Worm (Caenorhabditis elegans) whole organism, L4 larva: ENCODE results near the gene F13H8.2.

Experiments
- F37D6.2 ChIP-seq: sonication (generic microtip); optimal IDR thresholded peaks from 2 replicates; lab custom pipeline; 2016; ENCODE audit warnings: mild to moderate bottlenecking, missing genetic modification characterization, missing compliant biosample characterization
- R02D3.7 ChIP-seq: fragments of 150-350 bp; sonication (generic microtip); optimal IDR thresholded peaks from 3 replicates; lab custom pipeline; 2014; ENCODE audit warnings: missing biosample characterization, missing genetic modification characterization
- T20F7.1 ChIP-seq: fragments of 200-800 bp; sonication (Bioruptor generic); optimal IDR thresholded peaks from 2 replicates; lab custom pipeline; 2018; ENCODE audit warnings: mild to moderate bottlenecking, missing genetic modification characterization, missing compliant biosample characterization
- T26A8.4 ChIP-seq: fragments of 200-800 bp; sonication (Bioruptor generic); IDR thresholded peaks from 2 replicates; pipeline ENCODE4 v1.3.6; 2022; ENCODE audit warnings: missing genetic modification characterization, missing compliant biosample characterization
- Y105C5A.15 ChIP-seq: fragments of 200-800 bp; sonication (Bioruptor generic); IDR thresholded peaks from 2 replicates; pipeline ENCODE4 v1.3.6; 2022; ENCODE audit warnings: missing genetic modification characterization, missing compliant biosample characterization
- Y48G9A.11 ChIP-seq: fragments of 200-800 bp; sonication (Bioruptor generic); IDR thresholded peaks from 2 replicates; pipeline ENCODE4 v1.3.6; 2022; ENCODE audit warnings: missing genetic modification reagents, missing genetic modification characterization, missing compliant biosample characterization
- Y75B8A.6 ChIP-seq: fragments of 200-800 bp; sonication (Bioruptor generic); IDR thresholded peaks from 2 replicates; pipeline ENCODE4 v1.3.6; 2022; ENCODE audit warnings: missing genetic modification reagents, missing genetic modification characterization, missing compliant biosample characterization
- aha-1 ChIP-seq: fragments of 150-350 bp; peaks from one replicate; lab custom pipeline; 2014; ENCODE audit warnings: missing biosample characterization, missing genetic modification characterization
- arid-1 ChIP-seq: fragments of 200-800 bp; sonication (Bioruptor generic); conservative IDR thresholded peaks from 2 replicates; pipeline ENCODE4 v1.3.6; 2022; ENCODE audit warnings: missing genetic modification reagents, missing genetic modification characterization, missing compliant biosample characterization
- attf-4 ChIP-seq: sonication (generic microtip); optimal IDR thresholded peaks from 3 replicates; lab custom pipeline; 2017; ENCODE audit warnings: missing biosample characterization, missing genetic modification characterization
- ceh-20 ChIP-seq: fragments of 200-800 bp; sonication (Bioruptor generic); IDR thresholded peaks from 2 replicates; pipeline ENCODE4 v1.3.6; 2022; ENCODE audit warnings: missing genetic modification reagents, missing genetic modification characterization, missing compliant biosample characterization
- ceh-28 ChIP-seq: fragments of 150-350 bp; optimal IDR thresholded peaks from 2 replicates; lab custom pipeline; 2014; ENCODE audit warnings: missing biosample characterization, missing genetic modification reagents, missing genetic modification characterization
- ceh-44 ChIP-seq: fragments of 200-800 bp; sonication (Bioruptor generic); IDR thresholded peaks from 2 replicates; pipeline ENCODE4 v1.3.6; 2022; ENCODE audit warnings: missing genetic modification reagents, missing genetic modification characterization, missing compliant biosample characterization
- ces-1 ChIP-seq: fragments of 150-350 bp; sonication (generic microtip); optimal IDR thresholded peaks from 4 replicates; lab custom pipeline; 2014; ENCODE audit warnings: missing biosample characterization, missing genetic modification reagents, missing genetic modification characterization
- cey-2 ChIP-seq: sonication (generic microtip); optimal IDR thresholded peaks from 3 replicates; lab custom pipeline; 2017; ENCODE audit warnings: missing genetic modification characterization, mild to moderate bottlenecking, missing compliant biosample characterization, antibody characterized with exemption, borderline replicate concordance; ENCODE audit not compliant: insufficient read depth
- ctbp-1 ChIP-seq: fragments of 200-800 bp; sonication (Bioruptor generic); IDR thresholded peaks from 2 replicates; pipeline ENCODE4 v1.3.6; 2022; ENCODE audit warnings: missing genetic modification reagents, missing genetic modification characterization, missing compliant biosample characterization
- daf-16 ChIP-seq, 3 experiments: sonication (generic microtip); optimal IDR thresholded peaks; 2 replicates each; lab custom pipeline; 2016 to 2017; ENCODE audit warnings: missing genetic modification characterization in 3 of 3, missing genetic modification reagents in 3 of 3, mild to moderate bottlenecking in 2 of 3, missing compliant biosample characterization in 2 of 3, missing biosample characterization in 1 of 3, moderate library complexity in 1 of 3
- daf-19 ChIP-seq: fragments of 200-800 bp; sonication (Bioruptor generic); conservative IDR thresholded peaks from 2 replicates; pipeline ENCODE4 v1.3.6; 2022; ENCODE audit warnings: missing genetic modification characterization, missing compliant biosample characterization
- dmd-6 ChIP-seq: fragments of 200-800 bp; sonication (Bioruptor generic); IDR thresholded peaks from 2 replicates; pipeline ENCODE4 v1.3.6; 2022; ENCODE audit warnings: missing genetic modification reagents, missing genetic modification characterization, missing compliant biosample characterization
- dve-1 ChIP-seq: sonication (generic microtip); optimal IDR thresholded peaks from 2 replicates; lab custom pipeline; 2017; ENCODE audit warnings: antibody characterized with exemption, mild to moderate bottlenecking, missing genetic modification characterization, missing compliant biosample characterization; ENCODE audit not compliant: insufficient read depth
- fos-1 ChIP-seq: fragments of 150-350 bp; optimal IDR thresholded peaks from 2 replicates; lab custom pipeline; 2014; ENCODE audit warnings: missing biosample characterization, missing genetic modification characterization
- hif-1 ChIP-seq, 2 experiments: sonication (generic microtip); optimal IDR thresholded peaks; 2 replicates each; lab custom pipeline; 2016 to 2017; ENCODE audit warnings: missing compliant biosample characterization in 2 of 2, missing genetic modification characterization in 2 of 2, missing genetic modification reagents in 2 of 2, missing genotype in 2 of 2, mild to moderate bottlenecking in 1 of 2
- hlh-11 ChIP-seq: fragments of 200-800 bp; sonication (Bioruptor generic); optimal IDR thresholded peaks from 2 replicates; lab custom pipeline; 2018; ENCODE audit warnings: mild to moderate bottlenecking, missing genetic modification characterization, missing compliant biosample characterization
- hlh-30 ChIP-seq: sonication (generic microtip); optimal IDR thresholded peaks from 2 replicates; lab custom pipeline; 2017; ENCODE audit warnings: antibody characterized with exemption, mild to moderate bottlenecking, missing genetic modification characterization, missing compliant biosample characterization; ENCODE audit not compliant: insufficient read depth
- lin-1 ChIP-seq: fragments of 200-800 bp; sonication (Bioruptor generic); IDR thresholded peaks from 2 replicates; pipeline ENCODE4 v1.3.6; 2022; ENCODE audit warnings: missing genetic modification reagents, missing genetic modification characterization, missing compliant biosample characterization
- lin-13 ChIP-seq: fragments of 150-350 bp; optimal IDR thresholded peaks from 2 replicates; lab custom pipeline; 2014; ENCODE audit warnings: missing biosample characterization, missing genetic modification reagents, missing genetic modification characterization
- mdl-1 ChIP-seq, 2 experiments: fragments of 150-350 bp in 1 of 2; sonication (generic microtip) in 1 of 2; optimal IDR thresholded peaks; 2 replicates each; lab custom pipeline; 2014 to 2017; ENCODE audit warnings: missing biosample characterization in 2 of 2, missing genetic modification characterization in 2 of 2
- mxl-2 ChIP-seq: fragments of 200-800 bp; sonication (Bioruptor generic); conservative IDR thresholded peaks from 2 replicates; pipeline ENCODE4 v1.3.6; 2022; ENCODE audit warnings: missing genetic modification reagents, missing genetic modification characterization, missing compliant biosample characterization
- mxl-3 ChIP-seq: fragments of 200-800 bp; sonication (Bioruptor generic); optimal IDR thresholded peaks from 2 replicates; lab custom pipeline; 2018; ENCODE audit warnings: mild to moderate bottlenecking, missing genetic modification characterization, missing compliant biosample characterization
- nhr-11 ChIP-seq: fragments of 150-350 bp; optimal IDR thresholded peaks from 2 replicates; lab custom pipeline; 2014; ENCODE audit warnings: missing biosample characterization, missing genetic modification characterization
- nhr-28 ChIP-seq: fragments of 150-350 bp; optimal IDR thresholded peaks from 2 replicates; lab custom pipeline; 2014; ENCODE audit warnings: missing biosample characterization, missing genetic modification characterization
- nhr-42 ChIP-seq: fragments of 200-800 bp; sonication (Bioruptor generic); IDR thresholded peaks from 2 replicates; pipeline ENCODE4 v1.3.6; 2022; ENCODE audit warnings: missing genetic modification characterization, missing compliant biosample characterization
- nhr-6 ChIP-seq: fragments of 150-350 bp; optimal IDR thresholded peaks from 2 replicates; lab custom pipeline; 2014; ENCODE audit warnings: missing biosample characterization, missing genetic modification characterization
- nhr-77 ChIP-seq: fragments of 150-350 bp; optimal IDR thresholded peaks from 2 replicates; lab custom pipeline; 2014; ENCODE audit warnings: missing biosample characterization, missing genetic modification characterization
- php-3 ChIP-seq: fragments of 200-800 bp; sonication (Bioruptor generic); IDR thresholded peaks from 2 replicates; pipeline ENCODE4 v1.3.6; 2022; ENCODE audit warnings: missing genetic modification reagents, missing genetic modification characterization, missing compliant biosample characterization
- pqm-1 ChIP-seq: sonication (generic microtip); optimal IDR thresholded peaks from 2 replicates; lab custom pipeline; 2017; ENCODE audit warnings: missing biosample characterization, missing genetic modification characterization
- rbr-2 ChIP-seq: sonication (generic microtip); optimal IDR thresholded peaks from 2 replicates; lab custom pipeline; 2016; ENCODE audit warnings: missing genotype, missing genetic modification characterization, missing compliant biosample characterization
- saeg-2 ChIP-seq: fragments of 200-800 bp; sonication (Bioruptor generic); IDR thresholded peaks from 2 replicates; pipeline ENCODE4 v1.3.6; 2022; ENCODE audit warnings: missing genetic modification reagents, missing genetic modification characterization, missing compliant biosample characterization
- sdz-12 ChIP-seq: fragments of 200-800 bp; sonication (Bioruptor generic); optimal IDR thresholded peaks from 2 replicates; lab custom pipeline; 2018; ENCODE audit warnings: mild to moderate bottlenecking, missing genetic modification characterization, missing compliant biosample characterization
- snpc-1.2 ChIP-seq: fragments of 200-800 bp; sonication (Bioruptor generic); IDR thresholded peaks from 2 replicates; pipeline ENCODE4 v1.3.6; 2022; ENCODE audit warnings: missing genetic modification reagents, missing genetic modification characterization, missing compliant biosample characterization
- tag-97 ChIP-seq: fragments of 200-800 bp; sonication (Bioruptor generic); IDR thresholded peaks from 2 replicates; pipeline ENCODE4 v1.3.6; 2022; ENCODE audit warnings: missing genetic modification characterization, missing compliant biosample characterization
- unc-62 ChIP-seq, 3 experiments: fragments of 150-350 bp in 1 of 3; sonication (generic microtip); optimal IDR thresholded peaks in 2 of 3; peaks in 1 of 3; 1 replicate in 1 of 3; 2 replicates in 2 of 3; lab custom pipeline; 2014 to 2017; ENCODE audit warnings: missing biosample characterization in 3 of 3, missing genetic modification characterization in 3 of 3, missing genetic modification reagents in 3 of 3, missing genotype in 1 of 3
- zfp-3 ChIP-seq: fragments of 200-800 bp; sonication (Bioruptor generic); conservative IDR thresholded peaks from 2 replicates; pipeline ENCODE4 v1.3.6; 2022; ENCODE audit warnings: missing genetic modification reagents, missing genetic modification characterization, missing compliant biosample characterization

The F13H8.2 gene

DNA sequence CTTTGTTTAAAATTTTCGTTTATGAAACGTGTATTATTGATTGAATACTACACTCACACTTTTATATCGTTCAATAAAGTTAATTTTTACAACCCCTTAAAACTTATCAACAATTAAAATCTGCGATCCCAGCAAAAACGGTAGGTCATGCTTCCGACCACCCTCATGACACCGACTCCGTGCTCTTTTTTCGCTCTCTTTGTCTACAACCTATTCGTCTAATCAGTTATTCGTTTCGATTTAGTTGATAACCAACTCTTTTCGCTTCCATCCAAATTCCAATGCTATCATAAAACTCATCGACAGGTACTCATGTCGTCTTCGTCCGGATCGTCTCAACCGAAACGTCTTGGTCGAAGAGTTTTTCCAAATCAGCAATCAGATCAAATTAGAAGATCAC is 12.9 kb downstream of the F13H8.2 start, which contains the start of gene F13H8.1:
Gene F13H8.1 (plus strand): TSS at position 311 of the 400 bp plus-strand sequence.
- TF ChIP-seq fos-1, result no peak
- no peak for TF ChIP-seq hif-1 (tag; optimal IDR thresholded peaks at IDR 0.05; lab: Kevin White, UChicago)
- TF ChIP-seq php-3 (GFP tag; lab: Robert Waterston, UW), result peak; percentile 64; the same call in 1 of the 2 replicates
- TF ChIP-seq nhr-28 (tag; lab: Kevin White, UChicago), result peak; percentile 56
- no peak for TF ChIP-seq lin-1 (GFP tag; lab: Robert Waterston, UW)
- no peak for TF ChIP-seq Y105C5A.15 (GFP tag; lab: Robert Waterston, UW)
- peak; percentile 63 for TF ChIP-seq pqm-1 (tag; lab: Kevin White, UChicago)
- no peak for TF ChIP-seq sdz-12 (GFP tag; lab: Kevin White, UChicago)
- peak; percentile 52 for TF ChIP-seq hlh-30 (tag; lab: Kevin White, UChicago)
- TF ChIP-seq dve-1 (tag; lab: Kevin White, UChicago), result peak; percentile 64
- no peak for TF ChIP-seq daf-16 (GFP tag; optimal IDR thresholded peaks at IDR 0.05; lab: Kevin White, UChicago)
- TF ChIP-seq daf-16 (tag; optimal IDR thresholded peaks at IDR 0.05; lab: Kevin White, UChicago), result peak; percentile 76
- TF ChIP-seq dmd-6, result peak; percentile 33; the same call in 1 of the 2 replicates
- peak; percentile 58 for TF ChIP-seq hlh-11 (tag; lab: Kevin White, UChicago)

DNA sequence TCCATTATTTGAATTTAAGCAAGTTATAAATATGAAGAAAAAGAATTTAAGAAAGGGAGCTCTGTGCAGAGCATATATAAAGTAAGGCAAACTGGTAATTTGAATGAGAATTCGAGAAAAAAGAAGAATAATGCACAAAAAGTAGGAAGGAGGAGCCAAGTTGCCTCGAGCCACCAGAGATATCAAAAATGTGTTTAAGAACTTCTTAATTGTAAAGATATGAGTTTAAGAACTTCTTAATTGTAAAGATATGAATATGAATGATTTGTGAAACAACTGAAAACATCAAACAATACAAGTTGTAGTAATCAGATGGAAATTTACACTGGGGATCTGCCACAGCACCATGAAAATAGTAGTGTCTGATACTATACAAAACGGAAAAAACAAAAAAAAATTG is 16.7 kb downstream of the F13H8.2 start, which contains the start of gene F13H8.6:
Gene F13H8.6 (minus strand): TSS at position 101 of the 400 bp plus-strand sequence.
- no peak for TF ChIP-seq rbr-2 (tag; lab: Kevin White, UChicago)
- TF ChIP-seq dve-1 (tag; lab: Kevin White, UChicago), result no peak
- TF ChIP-seq attf-4 (tag; lab: Kevin White, UChicago), result no peak
- TF ChIP-seq zfp-3 (GFP tag; lab: Robert Waterston, UW), result no peak
- peak in 1 of 2 experiments; percentile 69 for TF ChIP-seq unc-62 (GFP tag; optimal IDR thresholded peaks at IDR 0.05 in 1 of 2; lab: Kevin White, UChicago)
- TF ChIP-seq unc-62 (tag; optimal IDR thresholded peaks at IDR 0.05; lab: Kevin White, UChicago), result no peak
- no peak for TF ChIP-seq tag-97

ce11 chrII:6288104-6288503 is 17.9 kb downstream of the F13H8.2 start:
- TF ChIP-seq R02D3.7 (no peak), aha-1 (peak; percentile 64), nhr-11 (tag; lab: Kevin White, UChicago) (no peak), snpc-1.2 (GFP tag; lab: Robert Waterston, UW) (no peak), mxl-2 (GFP tag; lab: Robert Waterston, UW) (no peak), arid-1 (GFP tag; lab: Robert Waterston, UW) (no peak), cey-2 (no peak), lin-13 (GFP tag; lab: Kevin White, UChicago) (no peak), T20F7.1 (GFP tag; lab: Kevin White, UChicago) (peak; percentile 32), ces-1 (GFP tag; lab: Kevin White, UChicago) (no peak)

- TF ChIP-seq nhr-42 (GFP tag; lab: Robert Waterston, UW) (no peak), daf-16 (GFP tag; optimal IDR thresholded peaks at IDR 0.05; lab: Kevin White, UChicago) (peak in 1 of 2 experiments; percentile 88), daf-16 (tag; optimal IDR thresholded peaks at IDR 0.05; lab: Kevin White, UChicago) (no peak), nhr-11 (tag; lab: Kevin White, UChicago) (peak; percentile 31), saeg-2 (GFP tag; lab: Robert Waterston, UW) (no peak), hlh-11 (tag; lab: Kevin White, UChicago) (peak; percentile 59), hlh-30 (tag; lab: Kevin White, UChicago) (peak; percentile 41), Y75B8A.6 (no peak), mdl-1 (tag; optimal IDR thresholded peaks at IDR 0.05; lab: Kevin White, UChicago) (peak in 1 of 2 experiments; percentile 26), ctbp-1 (GFP tag; lab: Robert Waterston, UW) (no peak), mxl-3 (GFP tag; lab: Kevin White, UChicago) (peak; percentile 36), nhr-6 (tag; lab: Kevin White, UChicago) (no peak), F37D6.2 (tag; lab: Kevin White, UChicago) (no peak), ceh-44 (GFP tag; lab: Robert Waterston, UW) (no peak), Y48G9A.11 (GFP tag; lab: Robert Waterston, UW) (no peak), daf-19 (GFP tag; lab: Robert Waterston, UW) (no peak), T26A8.4 (GFP tag; lab: Robert Waterston, UW) (no peak), ceh-20 (GFP tag; lab: Robert Waterston, UW) (no peak), pqm-1 (tag; lab: Kevin White, UChicago) (peak; percentile 16), aha-1 (peak; percentile 62), ceh-28 (tag; lab: Kevin White, UChicago) (no peak), nhr-77 (tag; lab: Kevin White, UChicago) (no peak), dmd-6 (peak; percentile 56; the same call in 1 of the 2 replicates)
Measured at ce11 chrII:6290047-6290582, 20.0 kb downstream of the F13H8.2 start, which contains the start of gene upb-1. upb-1 (minus strand) TSS chrII:6290097.
